Worm (Caenorhabditis elegans) whole organism, L1 larva: ENCODE measurements around the gene pgap-3.
A peak's percentile ranks its signal among the peaks of the same experiment; 100 is the strongest.

ENCODE experiments used
- C04F5.9 ChIP-seq: sonication (generic microtip); optimal IDR thresholded peaks from 2 replicates; lab custom pipeline; 2016; ENCODE audit warnings: missing genetic modification characterization, missing compliant biosample characterization
- C16A3.4 ChIP-seq: fragments of 150-350 bp; optimal IDR thresholded peaks from 2 replicates; lab custom pipeline; 2014; ENCODE audit warnings: missing biosample characterization, missing genetic modification characterization
- C34B4.2 ChIP-seq: sonication (generic microtip); optimal IDR thresholded peaks from 2 replicates; lab custom pipeline; 2017; ENCODE audit warnings: mild to moderate bottlenecking, missing genetic modification characterization, missing compliant biosample characterization
- F16B12.6 ChIP-seq: fragments of 150-350 bp; optimal IDR thresholded peaks from 2 replicates; lab custom pipeline; 2014; ENCODE audit warnings: missing biosample characterization, missing genetic modification characterization
- aly-2 ChIP-seq: fragments of 150-350 bp; optimal IDR thresholded peaks from 2 replicates; lab custom pipeline; 2014; ENCODE audit warnings: missing biosample characterization, missing genetic modification characterization
- ama-1 ChIP-seq: fragments of 150-350 bp; optimal IDR thresholded peaks from 2 replicates; lab custom pipeline; 2014
- blmp-1 ChIP-seq: fragments of 150-350 bp; optimal IDR thresholded peaks from 2 replicates; lab custom pipeline; 2014; ENCODE audit warnings: missing biosample characterization, missing genetic modification characterization
- ceh-8 ChIP-seq: fragments of 200-800 bp; sonication (Bioruptor generic); optimal IDR thresholded peaks from 2 replicates; lab custom pipeline; 2018; ENCODE audit warnings: mild to moderate bottlenecking, missing genetic modification characterization, moderate library complexity, missing compliant biosample characterization
- ceh-82 ChIP-seq, 3 experiments: fragments of 150-350 bp in 1 of 3; sonication (generic microtip) in 2 of 3; optimal IDR thresholded peaks; 2 replicates each; lab custom pipeline; 2014 to 2017; ENCODE audit warnings: missing biosample characterization in 3 of 3, missing genetic modification characterization in 3 of 3
- ces-1 ChIP-seq: fragments of 150-350 bp; optimal IDR thresholded peaks from 2 replicates; lab custom pipeline; 2014; ENCODE audit warnings: missing biosample characterization, missing genetic modification reagents, missing genetic modification characterization
- efl-3 ChIP-seq: fragments of 200-800 bp; sonication (Bioruptor generic); optimal IDR thresholded peaks from 2 replicates; lab custom pipeline; 2018; ENCODE audit warnings: mild to moderate bottlenecking, missing genetic modification characterization, missing compliant biosample characterization
- fkh-10 ChIP-seq: sonication (generic microtip); optimal IDR thresholded peaks from 2 replicates; lab custom pipeline; 2017; ENCODE audit warnings: missing biosample characterization, missing genetic modification reagents, missing genetic modification characterization
- hpl-2 ChIP-seq: fragments of 150-350 bp; optimal IDR thresholded peaks from 2 replicates; lab custom pipeline; 2014; ENCODE audit warnings: missing biosample characterization, missing genetic modification reagents, missing genetic modification characterization
- irx-1 ChIP-seq: sonication (generic microtip); optimal IDR thresholded peaks from 2 replicates; lab custom pipeline; 2016; ENCODE audit warnings: missing genetic modification characterization, missing compliant biosample characterization
- isw-1 ChIP-seq: fragments of 200-800 bp; sonication (Bioruptor generic); IDR thresholded peaks from 2 replicates; pipeline ENCODE4 v1.3.6; 2022; ENCODE audit warnings: missing genetic modification characterization, missing compliant biosample characterization
- lin-15B ChIP-seq: fragments of 150-350 bp; sonication (generic microtip); optimal IDR thresholded peaks from 3 replicates; lab custom pipeline; 2014; ENCODE audit warnings: missing biosample characterization, missing genetic modification characterization
- lir-3 ChIP-seq: sonication (generic microtip); optimal IDR thresholded peaks from 2 replicates; lab custom pipeline; 2016; ENCODE audit warnings: mild to moderate bottlenecking, missing genetic modification characterization, moderate library complexity, missing compliant biosample characterization; ENCODE audit not compliant: poor library complexity
- mef-2 ChIP-seq: fragments of 150-350 bp; optimal IDR thresholded peaks from 2 replicates; lab custom pipeline; 2014; ENCODE audit warnings: missing biosample characterization, missing genetic modification characterization
- mep-1 ChIP-seq: fragments of 150-350 bp; optimal IDR thresholded peaks from 2 replicates; lab custom pipeline; 2014; ENCODE audit warnings: missing biosample characterization, missing genetic modification characterization
- nhr-11 ChIP-seq: fragments of 150-350 bp; optimal IDR thresholded peaks from 2 replicates; lab custom pipeline; 2014; ENCODE audit warnings: missing biosample characterization, missing genetic modification characterization
- nhr-19 ChIP-seq: fragments of 200-800 bp; sonication (Bioruptor generic); conservative IDR thresholded peaks from 2 replicates; pipeline ENCODE4 v1.3.6; 2022; ENCODE audit warnings: missing genetic modification characterization, missing compliant biosample characterization
- nhr-20 ChIP-seq: sonication (generic microtip); optimal IDR thresholded peaks from 2 replicates; lab custom pipeline; 2016; ENCODE audit warnings: mild to moderate bottlenecking, missing genetic modification characterization, missing compliant biosample characterization
- nhr-237 ChIP-seq: fragments of 150-350 bp; optimal IDR thresholded peaks from 2 replicates; lab custom pipeline; 2014; ENCODE audit warnings: missing biosample characterization, missing genetic modification characterization
- nhr-28 ChIP-seq: fragments of 150-350 bp; optimal IDR thresholded peaks from 2 replicates; lab custom pipeline; 2014; ENCODE audit warnings: missing biosample characterization, missing genetic modification characterization
- nhr-71 ChIP-seq: sonication (generic microtip); optimal IDR thresholded peaks from 2 replicates; lab custom pipeline; 2016; ENCODE audit warnings: mild to moderate bottlenecking, missing genetic modification characterization, moderate library complexity, missing compliant biosample characterization
- nhr-77 ChIP-seq: fragments of 150-350 bp; optimal IDR thresholded peaks from 2 replicates; lab custom pipeline; 2014; ENCODE audit warnings: missing biosample characterization, missing genetic modification characterization
- nhr-84 ChIP-seq: sonication (generic microtip); optimal IDR thresholded peaks from 2 replicates; lab custom pipeline; 2017; ENCODE audit warnings: missing biosample characterization, missing genetic modification characterization
- pag-3 ChIP-seq: sonication (generic microtip); optimal IDR thresholded peaks from 2 replicates; lab custom pipeline; 2017; ENCODE audit warnings: missing genetic modification characterization, mild to moderate bottlenecking, missing compliant biosample characterization, antibody characterized with exemption, borderline replicate concordance; ENCODE audit not compliant: insufficient read depth
- skn-1 ChIP-seq: fragments of 150-350 bp; optimal IDR thresholded peaks from 2 replicates; lab custom pipeline; 2014; ENCODE audit warnings: missing biosample characterization, missing genetic modification characterization
- snpc-4 ChIP-seq: fragments of 150-350 bp; optimal IDR thresholded peaks from 2 replicates; lab custom pipeline; 2014; ENCODE audit warnings: missing biosample characterization, missing genetic modification characterization
- snu-23 ChIP-seq: sonication (generic microtip); optimal IDR thresholded peaks from 2 replicates; lab custom pipeline; 2016; ENCODE audit warnings: missing genetic modification characterization, missing compliant biosample characterization
- sox-4 ChIP-seq: sonication (generic microtip); optimal IDR thresholded peaks from 2 replicates; lab custom pipeline; 2016; ENCODE audit warnings: missing genetic modification characterization, missing compliant biosample characterization
- sptf-1 ChIP-seq: fragments of 150-350 bp; optimal IDR thresholded peaks from 2 replicates; lab custom pipeline; 2014; ENCODE audit warnings: missing biosample characterization, missing genetic modification characterization
- sup-37 ChIP-seq: fragments of 200-800 bp; sonication (Bioruptor generic); optimal IDR thresholded peaks from 2 replicates; lab custom pipeline; 2018; ENCODE audit warnings: mild to moderate bottlenecking, missing genetic modification characterization, missing compliant biosample characterization
- tbx-2 ChIP-seq: sonication (generic microtip); optimal IDR thresholded peaks from 2 replicates; lab custom pipeline; 2016; ENCODE audit warnings: missing genetic modification characterization, missing compliant biosample characterization
- tlp-1 ChIP-seq: fragments of 150-350 bp; optimal IDR thresholded peaks from 2 replicates; lab custom pipeline; 2014; ENCODE audit warnings: missing biosample characterization, missing genetic modification characterization
- unc-62 ChIP-seq: fragments of 150-350 bp; optimal IDR thresholded peaks from 2 replicates; lab custom pipeline; 2014; ENCODE audit warnings: missing biosample characterization, missing genetic modification reagents, missing genetic modification characterization
- ztf-4 ChIP-seq: fragments of 150-350 bp; optimal IDR thresholded peaks from 2 replicates; lab custom pipeline; 2014; ENCODE audit warnings: missing biosample characterization, missing genetic modification characterization

Gene pgap-3

ce11 chrV:6043275-6044271, 4.1 kb downstream of the pgap-3 start, which contains the start of gene cpi-2 (continued):
- TF ChIP-seq lin-15B (tag; lab: Kevin White, UChicago) (peak; percentile 8), efl-3 (no peak), blmp-1 (tag; lab: Kevin White, UChicago) (peak; percentile 12), mep-1 (tag; lab: Kevin White, UChicago) (peak; percentile 51), irx-1 (tag; lab: Kevin White, UChicago) (no peak), lir-3 (no peak), C16A3.4 (no peak), skn-1 (tag; lab: Kevin White, UChicago) (no peak), mef-2 (no peak), C04F5.9 (tag; lab: Kevin White, UChicago) (no peak), tlp-1 (tag; lab: Kevin White, UChicago) (no peak), ceh-8 (GFP tag; lab: Kevin White, UChicago) (no peak), nhr-71 (tag; lab: Kevin White, UChicago) (peak; percentile 45), nhr-77 (tag; lab: Kevin White, UChicago) (no peak), aly-2 (tag; lab: Kevin White, UChicago) (no peak), hpl-2 (GFP tag; lab: Kevin White, UChicago) (no peak), unc-62 (GFP tag; lab: Kevin White, UChicago) (no peak), sox-4 (tag; lab: Kevin White, UChicago) (no peak), nhr-20 (tag; lab: Kevin White, UChicago) (peak; percentile 46), F16B12.6 (tag; lab: Kevin White, UChicago) (peak; percentile 77), nhr-84 (tag; lab: Kevin White, UChicago) (no peak), nhr-237 (no peak), pag-3 (tag; lab: Kevin White, UChicago) (no peak), tbx-2 (tag; lab: Kevin White, UChicago) (peak; percentile 26), sptf-1 (tag; lab: Kevin White, UChicago) (no peak), ztf-4 (tag; lab: Kevin White, UChicago) (no peak), ama-1 (no peak), C34B4.2 (tag; lab: Kevin White, UChicago) (no peak), fkh-10 (GFP tag; lab: Kevin White, UChicago) (no peak), nhr-11 (no peak), sup-37 (GFP tag; lab: Kevin White, UChicago) (no peak), isw-1 (GFP tag; lab: Robert Waterston, UW) (no peak), snu-23 (GFP tag; lab: Kevin White, UChicago) (peak; percentile 53), ces-1 (GFP tag; lab: Kevin White, UChicago) (no peak), snpc-4 (tag; lab: Kevin White, UChicago) (no peak)

DNA sequence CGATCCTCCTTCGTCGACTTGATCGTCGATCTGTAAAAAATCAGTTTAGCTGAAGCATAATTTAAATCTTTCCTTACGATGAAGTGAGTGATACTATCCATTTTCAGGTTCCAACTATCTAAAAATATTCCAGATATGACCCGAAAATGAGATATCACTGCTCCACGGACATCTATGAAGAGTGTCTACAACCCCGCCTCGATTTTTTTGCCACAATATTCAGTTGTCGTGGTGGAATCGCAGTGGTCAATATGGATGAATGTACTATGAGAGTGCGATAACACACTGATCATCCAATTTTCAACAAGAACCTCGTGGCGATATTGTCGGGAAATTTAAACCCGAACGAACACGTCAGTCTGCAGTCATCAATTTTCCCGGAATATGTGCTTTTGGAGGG, 6.3 kb downstream of the pgap-3 start, which contains the start of gene R01B10.2:
TSS of gene R01B10.2 (minus strand) at position 101 of the 400 bp plus-strand sequence.
- TF ChIP-seq ceh-82 (tag; optimal IDR thresholded peaks at IDR 0.05; lab: Kevin White, UChicago) (no peak), sptf-1 (tag; lab: Kevin White, UChicago) (no peak), nhr-28 (tag; lab: Kevin White, UChicago) (no peak), nhr-19 (GFP tag; lab: Robert Waterston, UW) (no peak)
